Worm (Caenorhabditis elegans): ENCODE data around the gene adr-2.

adr-2 gene

DNA sequence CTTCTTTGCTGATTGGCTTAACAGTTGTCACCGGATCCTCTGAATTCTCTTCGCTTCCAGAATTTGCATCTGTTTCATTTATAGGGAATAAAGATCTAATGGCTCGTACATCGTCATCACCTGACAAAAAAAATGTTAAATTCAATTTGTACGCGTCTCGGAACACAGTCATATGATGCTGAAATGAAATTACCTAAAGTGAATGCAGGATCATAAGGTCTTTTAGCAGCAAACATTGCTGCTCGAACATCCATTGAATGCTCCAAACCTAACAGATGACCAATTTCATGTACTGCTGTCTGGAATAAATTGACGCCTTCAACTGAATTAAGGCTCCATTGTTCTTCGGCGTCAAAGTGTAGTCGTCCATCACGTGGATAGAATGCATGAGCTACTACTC, 13.7 kb upstream of the adr-2 start:
- TF ChIP-seq bed-3 (GFP tag; optimal IDR thresholded peaks at IDR 0.05) (no peak), ces-1 (GFP tag; optimal IDR thresholded peaks at IDR 0.05) (no peak), nhr-76 (tag; optimal IDR thresholded peaks at IDR 0.05) (no peak), ztf-11 (tag; optimal IDR thresholded peaks at IDR 0.05) (no peak)

DNA sequence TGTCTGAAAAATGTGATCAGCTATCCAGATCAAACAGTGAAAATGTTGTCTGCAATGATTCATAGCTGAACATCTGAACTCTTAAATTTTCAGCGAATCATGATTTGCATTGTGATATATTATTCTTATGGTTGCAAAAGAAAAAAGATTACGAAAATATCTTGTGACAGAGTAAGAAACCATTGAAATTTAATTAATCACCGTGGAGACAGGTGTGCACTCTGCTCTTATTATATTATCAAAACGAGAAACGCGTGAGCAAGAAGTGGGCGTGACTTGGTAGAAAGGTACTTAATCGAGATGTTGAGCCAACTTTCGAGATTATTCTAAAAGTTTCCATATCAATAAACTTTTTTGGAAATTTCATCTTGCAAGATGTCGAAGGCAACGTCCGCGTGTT, 10.3 kb upstream of the adr-2 start, which contains the start of gene osm-10:
osm-10 (plus strand) TSS at position 293 of the 400 bp plus-strand sequence.
- TF ChIP-seq lin-32 (GFP tag; optimal IDR thresholded peaks at IDR 0.05), result no peak
- TF ChIP-seq ztf-11 (tag; optimal IDR thresholded peaks at IDR 0.05), result no peak
- TF ChIP-seq lin-13 (tag; optimal IDR thresholded peaks at IDR 0.05), result no peak

DNA sequence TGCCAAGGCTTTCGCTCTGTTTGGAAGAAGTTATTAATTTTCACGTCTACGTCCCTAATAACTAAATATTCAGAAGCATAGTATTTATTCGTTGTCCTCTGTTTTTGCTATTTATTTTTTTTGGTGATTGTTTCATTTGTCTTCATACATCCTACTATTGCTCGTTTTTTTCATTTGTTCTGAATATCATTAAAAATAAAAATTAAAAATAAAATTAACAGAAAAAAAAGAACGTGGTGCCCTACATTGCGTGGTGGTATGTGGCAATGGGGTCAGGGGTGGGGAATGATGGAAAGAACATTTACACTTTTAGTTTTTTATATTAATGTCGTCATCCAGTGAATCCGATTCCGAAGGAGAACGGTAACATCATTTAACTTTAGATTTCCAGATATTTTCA, 8.4 kb upstream of the adr-2 start, which contains the start of gene ztf-31:
ztf-31 (plus strand) TSS at position 301 of the 400 bp plus-strand sequence.
- TF ChIP-seq nhr-2 (tag; optimal IDR thresholded peaks at IDR 0.05), result no peak
- TF ChIP-seq drap-1 (GFP tag; optimal IDR thresholded peaks at IDR 0.05), result no peak
- TF ChIP-seq mls-2 (tag; optimal IDR thresholded peaks at IDR 0.05), result no peak
- TF ChIP-seq cnd-1 (tag; optimal IDR thresholded peaks at IDR 0.05), result no peak
- TF ChIP-seq flh-1 (GFP tag; optimal IDR thresholded peaks at IDR 0.05), result no peak
- TF ChIP-seq pha-4 (tag; optimal IDR thresholded peaks at IDR 0.05), result no peak
- no peak for TF ChIP-seq tbx-8 (GFP tag; optimal IDR thresholded peaks at IDR 0.05)
- TF ChIP-seq ham-2 (GFP tag; optimal IDR thresholded peaks at IDR 0.05), result no peak
- TF ChIP-seq unc-39 (tag; optimal IDR thresholded peaks at IDR 0.05), result no peak
- TF ChIP-seq lsy-2 (tag; optimal IDR thresholded peaks at IDR 0.05), result no peak
- no peak for TF ChIP-seq ceh-39 (tag; optimal IDR thresholded peaks at IDR 0.05)
- no peak for TF ChIP-seq nhr-237 (tag; optimal IDR thresholded peaks at IDR 0.05)

DNA sequence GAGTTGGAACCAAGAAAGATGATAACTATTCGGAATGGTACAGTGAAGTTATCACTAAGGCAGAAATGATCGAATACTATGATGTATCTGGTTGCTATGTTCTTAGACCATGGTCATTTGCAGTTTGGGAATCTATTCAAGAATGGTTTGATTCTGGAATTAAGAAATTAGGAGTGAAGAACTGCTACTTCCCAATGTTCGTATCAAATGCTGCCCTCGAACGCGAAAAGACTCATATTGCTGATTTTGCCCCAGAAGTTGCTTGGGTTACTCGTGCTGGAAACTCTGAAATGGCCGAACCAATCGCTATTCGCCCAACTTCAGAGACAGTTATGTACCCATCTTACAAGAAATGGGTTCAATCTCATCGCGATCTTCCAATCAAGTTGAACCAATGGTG, 6.7 kb upstream of the adr-2 start:
- TF ChIP-seq snpc-4 (tag; optimal IDR thresholded peaks at IDR 0.05), result no peak
- TF ChIP-seq ztf-11 (tag; optimal IDR thresholded peaks at IDR 0.05), result no peak
- TF ChIP-seq unc-39 (tag; optimal IDR thresholded peaks at IDR 0.05), result no peak
- TF ChIP-seq unc-120 (tag; optimal IDR thresholded peaks at IDR 0.05; ENCODE audit: poor library complexity, severe bottlenecking), result no peak
- TF ChIP-seq lin-13 (tag; optimal IDR thresholded peaks at IDR 0.05), result no peak

DNA sequence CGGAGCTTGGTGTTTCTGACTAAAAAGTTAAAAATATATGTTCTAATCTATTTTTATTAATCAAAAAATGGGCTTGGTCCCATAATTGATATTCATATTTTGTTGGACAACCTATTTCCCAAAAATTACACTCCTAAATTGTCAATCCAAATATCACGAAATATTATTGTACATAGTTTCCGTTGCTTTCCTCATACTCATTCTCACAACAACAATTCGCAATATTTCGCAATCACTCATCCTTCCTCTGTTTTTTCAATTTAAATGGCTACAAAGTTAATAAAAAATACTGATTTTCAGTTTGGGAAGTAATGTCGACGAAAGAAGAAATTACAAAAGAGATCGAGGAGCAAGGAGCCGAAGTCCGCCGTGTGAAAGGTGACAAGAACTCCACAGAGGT, 6.0 kb upstream of the adr-2 start, which contains the start of gene pars-1:
pars-1 (plus strand) TSS at position 301 of the 400 bp plus-strand sequence.
- TF ChIP-seq nhr-76 (tag; optimal IDR thresholded peaks at IDR 0.05) (no peak), nhr-12 (tag; optimal IDR thresholded peaks at IDR 0.05) (no peak), sptf-1 (tag; optimal IDR thresholded peaks at IDR 0.05) (no peak), lin-13 (tag; optimal IDR thresholded peaks at IDR 0.05) (no peak), ceh-43 (GFP tag; optimal IDR thresholded peaks at IDR 0.05) (no peak)

DNA sequence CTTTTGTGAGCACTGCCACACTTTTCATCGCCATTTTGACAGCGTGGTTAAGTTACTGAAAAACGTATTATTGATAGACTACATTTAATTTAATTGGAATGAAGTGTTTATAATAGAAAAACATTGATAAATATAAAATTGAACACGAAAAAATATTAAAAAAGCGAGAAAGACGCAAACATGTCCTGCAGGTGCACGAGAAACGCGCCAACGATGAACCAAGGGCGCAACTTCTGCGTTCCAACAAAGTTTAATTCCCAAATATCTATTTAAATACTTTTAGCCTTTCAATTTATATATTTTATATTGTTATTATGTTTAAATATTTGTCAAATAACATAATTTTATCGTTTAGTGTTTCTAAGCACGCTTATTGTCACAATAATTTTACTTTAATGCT, 1.5 kb upstream of the adr-2 start, which contains the start of gene ndus-8:
ndus-8 (minus strand) TSS at position 55 of the 400 bp plus-strand sequence.
- peak; percentile 48 for TF ChIP-seq mep-1 (tag; optimal IDR thresholded peaks at IDR 0.05)
- TF ChIP-seq lin-13 (tag; optimal IDR thresholded peaks at IDR 0.05), result peak; percentile 56
- TF ChIP-seq nhr-28 (tag; optimal IDR thresholded peaks at IDR 0.05), result no peak
- peak; percentile 64 for TF ChIP-seq lsy-2 (tag; optimal IDR thresholded peaks at IDR 0.05)

DNA sequence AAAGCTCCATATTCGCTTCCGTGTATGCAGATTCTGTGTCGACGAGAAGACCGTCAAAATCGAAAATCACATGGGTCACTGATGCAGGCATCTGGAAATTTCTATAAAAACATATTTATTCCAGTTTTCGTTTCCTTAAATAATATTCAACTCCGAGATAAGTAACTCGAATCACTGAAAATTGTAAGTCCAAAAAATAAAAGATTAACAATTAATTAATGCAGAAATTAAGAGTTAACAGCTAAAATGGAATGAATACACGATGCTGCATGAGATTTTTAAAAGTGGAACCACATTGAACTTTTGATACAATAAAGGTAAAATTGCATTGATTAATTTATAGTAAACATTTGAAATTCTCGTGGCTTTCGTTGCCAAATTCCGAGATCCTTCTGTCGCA, 1.8 kb downstream of the adr-2 start, which contains the start of gene R151.10:
R151.10 (minus strand) TSS at position 101 of the 400 bp plus-strand sequence.
- TF ChIP-seq lsy-2 (tag; optimal IDR thresholded peaks at IDR 0.05) (no peak), lin-32 (GFP tag; optimal IDR thresholded peaks at IDR 0.05) (no peak), nhr-2 (tag; optimal IDR thresholded peaks at IDR 0.05) (no peak), snpc-4 (tag; optimal IDR thresholded peaks at IDR 0.05) (no peak), sem-2 (GFP tag; optimal IDR thresholded peaks at IDR 0.05) (no peak), blmp-1 (tag; optimal IDR thresholded peaks at IDR 0.05) (no peak)

DNA sequence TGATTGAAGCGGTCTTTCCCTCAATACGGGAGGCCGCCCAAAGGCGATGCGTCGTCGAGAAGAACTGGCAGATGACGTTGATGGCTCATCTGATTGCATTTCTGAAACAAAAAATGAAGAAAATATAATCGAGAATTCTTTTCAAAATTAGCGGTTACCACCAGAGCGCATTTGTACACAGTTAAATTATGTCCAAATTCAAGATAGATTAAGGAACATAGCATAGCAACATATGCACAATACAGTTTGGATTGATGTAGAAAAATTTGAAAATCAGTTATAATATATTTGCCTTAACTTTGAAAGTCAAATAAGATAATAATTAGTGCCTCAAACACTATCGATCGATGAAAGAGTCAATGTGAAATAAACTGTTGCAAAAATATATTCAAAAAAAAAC, 3.0 kb downstream of the adr-2 start, which contains the start of gene R151.8:
R151.8 (minus strand) TSS at position 101 of the 400 bp plus-strand sequence.
- TF ChIP-seq nhr-12 (tag; optimal IDR thresholded peaks at IDR 0.05) (no peak), flh-1 (GFP tag; optimal IDR thresholded peaks at IDR 0.05) (no peak), nhr-237 (tag; optimal IDR thresholded peaks at IDR 0.05) (no peak), nhr-28 (tag; optimal IDR thresholded peaks at IDR 0.05) (no peak), ceh-43 (GFP tag; optimal IDR thresholded peaks at IDR 0.05) (no peak), drap-1 (GFP tag; optimal IDR thresholded peaks at IDR 0.05) (no peak), bed-3 (GFP tag; optimal IDR thresholded peaks at IDR 0.05) (no peak), hlh-1 (tag; optimal IDR thresholded peaks at IDR 0.05) (no peak), unc-39 (tag; optimal IDR thresholded peaks at IDR 0.05) (no peak), unc-62 (GFP tag; optimal IDR thresholded peaks at IDR 0.05) (no peak), elt-1 (tag; optimal IDR thresholded peaks at IDR 0.05; ENCODE audit: borderline replicate concordance, insufficient read depth) (no peak), nhr-2 (tag; optimal IDR thresholded peaks at IDR 0.05) (no peak), ceh-83 (GFP tag; optimal IDR thresholded peaks at IDR 0.05) (no peak), ceh-39 (tag; optimal IDR thresholded peaks at IDR 0.05) (no peak), lin-13 (tag; optimal IDR thresholded peaks at IDR 0.05) (no peak), mab-5 (tag; optimal IDR thresholded peaks at IDR 0.05) (no peak), unc-120 (tag; optimal IDR thresholded peaks at IDR 0.05; ENCODE audit: poor library complexity, severe bottlenecking) (no peak), zip-8 (tag; optimal IDR thresholded peaks at IDR 0.05) (no peak), mls-2 (tag; optimal IDR thresholded peaks at IDR 0.05) (no peak)

All from whole organism, mixed stage, embryonic.